Fruit fly (Drosophila melanogaster) whole organism: ENCODE measurements around the gene CG10561.

Experiments used
- CG8478 ChIP-seq: fragments of >200 bp; optimal IDR thresholded peaks from 2 replicates; lab custom pipeline; 2018; ENCODE audit warnings: inconsistent platforms
- Dll ChIP-seq: fragments of >200 bp; optimal IDR thresholded peaks from 2 replicates; lab custom pipeline; 2017
- EcR ChIP-seq, 2 experiments: fragments of >200 bp; optimal IDR thresholded peaks; 2 replicates each; lab custom pipeline; 2017; ENCODE audit warnings: missing biosample characterization in 2 of 2, missing genetic modification characterization in 2 of 2, missing genetic modification reagents in 2 of 2
- psq ChIP-seq: fragments of >200 bp; optimal IDR thresholded peaks from 2 replicates; lab custom pipeline; 2017
- usp ChIP-seq: fragments of >200 bp; optimal IDR thresholded peaks from 2 replicates; lab custom pipeline; 2017; ENCODE audit warnings: missing biosample characterization, missing genetic modification characterization, mixed read lengths

DNA sequence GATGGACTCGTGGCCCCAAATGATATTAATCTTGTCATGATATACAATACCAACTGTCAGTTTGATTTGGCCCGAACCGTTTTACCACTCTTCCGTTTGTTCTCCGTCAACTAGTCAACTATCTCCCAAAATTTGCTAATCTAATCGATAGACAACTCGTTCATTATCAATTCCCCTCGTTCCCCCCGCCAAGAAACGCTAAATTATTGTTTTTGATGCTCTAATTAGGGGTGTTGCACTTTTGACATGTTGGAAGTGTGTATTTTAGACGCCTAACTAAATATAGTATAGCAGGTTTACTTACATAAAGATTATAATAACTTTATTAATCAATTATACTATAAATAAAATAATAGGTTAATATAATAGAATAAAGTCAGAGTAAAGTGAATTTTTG, 49.8 kb downstream of the CG10561 start:
- TF ChIP-seq usp (GFP tag; lab: Kevin White, UChicago) (no peak), EcR (GFP tag; optimal IDR thresholded peaks at IDR 0.05; lab: Kevin White, UChicago) (no peak), CG8478 (lab: Kevin White, UChicago) (no peak), psq (lab: Kevin White, UChicago) (no peak), Dll (lab: Kevin White, UChicago) (no peak)
